Worm (Caenorhabditis elegans): ENCODE results near the gene Y94H6A.2.

ce11 chrIV:2747385-2748007, 17.4 kb downstream of the Y94H6A.2 start:
- TF ChIP-seq duxl-1 (tag; optimal IDR thresholded peaks at IDR 0.05; ENCODE audit: poor library complexity) = no peak
- no peak for TF ChIP-seq ama-1 (optimal IDR thresholded peaks at IDR 0.05)
- no peak for TF ChIP-seq hlh-30 (tag; optimal IDR thresholded peaks at IDR 0.05; ENCODE audit: insufficient read depth)
- no peak for TF ChIP-seq nhr-77 (tag; optimal IDR thresholded peaks at IDR 0.05)
- TF ChIP-seq zag-1 (tag; optimal IDR thresholded peaks at IDR 0.05) = no peak
- TF ChIP-seq ces-1 (GFP tag; optimal IDR thresholded peaks at IDR 0.05) = no peak
- TF ChIP-seq lin-15B (tag; optimal IDR thresholded peaks at IDR 0.05) = no peak
- TF ChIP-seq egl-43 (GFP tag; IDR thresholded peaks at IDR 0.05) = no peak
- TF ChIP-seq F44E2.7 (GFP tag; IDR thresholded peaks at IDR 0.05) = no peak
- TF ChIP-seq ceh-20 (GFP tag; IDR thresholded peaks at IDR 0.05) = no peak
- no peak for TF ChIP-seq pha-4 (GFP tag; IDR thresholded peaks at IDR 0.05)
- TF ChIP-seq pha-4 (tag; optimal IDR thresholded peaks at IDR 0.05) = no peak
- no peak for TF ChIP-seq spr-3 (GFP tag; optimal IDR thresholded peaks at IDR 0.05)
- TF ChIP-seq ceh-28 (tag; optimal IDR thresholded peaks at IDR 0.05) = no peak
